Worm (Caenorhabditis elegans): ENCODE data around the gene sfxn-1.3.

Gene sfxn-1.3

DNA sequence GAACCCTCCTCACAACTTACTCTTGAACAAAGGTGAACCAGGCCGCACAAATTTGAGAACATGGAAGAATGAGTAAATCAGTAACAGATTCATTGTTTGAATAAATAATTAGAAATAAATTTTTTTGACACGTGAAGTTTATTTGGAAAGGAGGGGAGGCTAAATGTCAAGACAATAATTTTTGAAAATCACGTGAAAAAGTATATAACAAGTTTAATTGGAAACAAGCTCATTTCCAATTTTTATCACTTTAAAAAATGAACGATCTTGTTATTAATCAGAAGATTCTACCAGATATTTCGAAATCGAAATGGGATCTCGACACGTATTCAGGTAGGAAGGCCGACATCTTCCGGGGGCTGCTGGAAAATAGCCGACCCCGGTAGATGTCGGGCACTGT, at the start of gene sfxn-1.3, which contains the start of gene irld-57:
sfxn-1.3 (plus strand) TSS at position 232 of the 400 bp plus-strand sequence.
irld-57 (minus strand) TSS at position 101 of the 400 bp plus-strand sequence.
- TF ChIP-seq mab-5 (tag; optimal IDR thresholded peaks at IDR 0.05) (no peak), ztf-11 (tag; optimal IDR thresholded peaks at IDR 0.05) (no peak), elt-3 (tag; optimal IDR thresholded peaks at IDR 0.05) (no peak), Y55F3AM.14 (GFP tag; optimal IDR thresholded peaks at IDR 0.05) (no peak), ceh-16 (tag; optimal IDR thresholded peaks at IDR 0.05) (no peak), ztf-4 (tag; optimal IDR thresholded peaks at IDR 0.05) (no peak), nhr-11 (tag; optimal IDR thresholded peaks at IDR 0.05) (no peak), skn-1 (tag; optimal IDR thresholded peaks at IDR 0.05) (no peak), nhr-12 (tag; optimal IDR thresholded peaks at IDR 0.05) (no peak), nhr-129 (tag; optimal IDR thresholded peaks at IDR 0.05) (no peak), nhr-23 (tag; optimal IDR thresholded peaks at IDR 0.05) (no peak), nhr-6 (tag; optimal IDR thresholded peaks at IDR 0.05) (no peak), sma-9 (GFP tag; optimal IDR thresholded peaks at IDR 0.05) (no peak), sma-9 (tag; optimal IDR thresholded peaks at IDR 0.05) (no peak), lin-39 (tag; optimal IDR thresholded peaks at IDR 0.05) (no peak), peb-1 (tag; optimal IDR thresholded peaks at IDR 0.05) (no peak), sem-4 (tag; optimal IDR thresholded peaks at IDR 0.05) (no peak), F13H6.1 (tag; optimal IDR thresholded peaks at IDR 0.05) (no peak)

DNA sequence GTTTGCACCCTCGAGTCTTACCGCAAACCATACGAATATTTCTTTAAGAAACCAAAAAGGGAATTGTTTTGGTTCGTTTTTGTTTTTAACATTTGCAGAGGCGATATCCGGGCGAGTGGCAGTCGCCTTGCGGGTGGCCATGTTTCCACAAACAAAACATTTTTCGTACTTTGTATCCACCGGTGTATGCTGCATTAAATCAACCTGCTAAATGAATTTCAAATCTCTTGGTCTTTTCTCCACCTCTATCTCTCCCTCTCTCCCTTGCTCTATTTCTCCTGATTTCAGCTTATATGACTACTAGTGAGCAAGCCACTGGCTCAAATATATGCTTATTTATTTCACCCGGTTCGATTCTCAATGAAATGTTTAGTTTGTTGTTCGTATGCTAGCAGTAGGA, 49.4 kb upstream of the sfxn-1.3 start, which contains the start of gene nhr-52:
nhr-52 (plus strand) TSS at position 301 of the 400 bp plus-strand sequence.
- TF ChIP-seq mbf-1 (tag; optimal IDR thresholded peaks at IDR 0.05) (no peak), lin-13 (GFP tag; optimal IDR thresholded peaks at IDR 0.05) (no peak), ztf-11 (tag; optimal IDR thresholded peaks at IDR 0.05) (no peak), lin-11 (tag; optimal IDR thresholded peaks at IDR 0.05) (no peak), nhr-129 (tag; optimal IDR thresholded peaks at IDR 0.05) (no peak), fos-1 (tag; optimal IDR thresholded peaks at IDR 0.05) (no peak), alr-1 (tag; optimal IDR thresholded peaks at IDR 0.05) (no peak), nhr-11 (tag; optimal IDR thresholded peaks at IDR 0.05) (no peak), ceh-16 (tag; optimal IDR thresholded peaks at IDR 0.05) (no peak), gmeb-1 (tag; optimal IDR thresholded peaks at IDR 0.05) (no peak), sma-9 (GFP tag; optimal IDR thresholded peaks at IDR 0.05) (no peak), sma-9 (tag; optimal IDR thresholded peaks at IDR 0.05) (no peak), egl-27 (tag; optimal IDR thresholded peaks at IDR 0.05) (no peak), aly-2 (tag; optimal IDR thresholded peaks at IDR 0.05) (no peak)

DNA sequence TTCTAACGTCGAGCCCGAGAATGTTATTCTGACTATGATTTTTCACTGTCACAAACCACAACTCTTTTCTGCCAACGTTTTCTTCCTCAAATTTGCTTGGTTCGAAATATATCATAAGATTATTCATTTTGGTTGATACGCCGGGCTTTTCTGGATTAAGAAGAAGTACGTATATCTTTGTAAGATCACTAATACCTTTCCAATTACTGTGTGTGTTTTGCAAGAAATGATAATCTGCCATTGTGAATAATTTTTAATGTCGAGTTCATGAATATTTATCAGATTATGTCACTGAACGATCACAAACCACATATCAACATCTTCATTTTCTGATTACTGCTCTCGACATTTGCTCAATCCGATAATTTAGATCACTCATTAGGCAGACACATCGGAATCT, 41.0 kb upstream of the sfxn-1.3 start, which contains the start of gene nhr-196:
nhr-196 (plus strand) TSS at position 118 of the 400 bp plus-strand sequence.
- TF ChIP-seq unc-39 (tag; optimal IDR thresholded peaks at IDR 0.05) (no peak), snpc-4 (tag; optimal IDR thresholded peaks at IDR 0.05) (no peak), gmeb-1 (tag; optimal IDR thresholded peaks at IDR 0.05) (no peak), skn-1 (tag; optimal IDR thresholded peaks at IDR 0.05) (no peak), alr-1 (tag; optimal IDR thresholded peaks at IDR 0.05) (no peak), aly-2 (tag; optimal IDR thresholded peaks at IDR 0.05) (no peak), elt-1 (tag; optimal IDR thresholded peaks at IDR 0.05) (no peak), Y55F3AM.14 (GFP tag; optimal IDR thresholded peaks at IDR 0.05) (no peak), nhr-129 (tag; optimal IDR thresholded peaks at IDR 0.05) (no peak), elt-3 (tag; optimal IDR thresholded peaks at IDR 0.05) (no peak), dmd-4 (tag; optimal IDR thresholded peaks at IDR 0.05) (no peak), ama-1 (optimal IDR thresholded peaks at IDR 0.05) (no peak), F13H6.1 (tag; optimal IDR thresholded peaks at IDR 0.05) (no peak), ZK546.5 (tag; optimal IDR thresholded peaks at IDR 0.05) (no peak), lin-39 (tag; optimal IDR thresholded peaks at IDR 0.05) (no peak), lsy-2 (tag; optimal IDR thresholded peaks at IDR 0.05) (no peak), unc-55 (GFP tag; optimal IDR thresholded peaks at IDR 0.05) (no peak), peb-1 (tag; optimal IDR thresholded peaks at IDR 0.05) (no peak)

DNA sequence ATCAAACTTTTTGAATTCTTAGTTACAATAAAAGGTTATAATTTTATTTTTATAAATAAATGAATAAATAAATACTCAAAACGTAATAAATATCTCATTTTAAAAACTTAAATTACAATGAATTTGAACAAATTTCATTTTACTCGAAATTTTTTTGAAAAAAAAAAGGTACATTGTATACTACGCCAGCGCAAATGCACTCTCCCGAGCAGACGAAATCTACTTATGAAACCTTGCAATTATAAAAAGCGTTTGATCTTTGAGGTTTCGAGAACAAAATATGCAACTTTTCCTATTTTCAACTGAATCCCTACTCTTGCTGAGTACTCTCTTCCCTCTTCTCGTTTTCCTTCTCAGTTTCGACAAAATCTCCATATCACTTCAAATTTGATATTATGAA, 39.0 kb upstream of the sfxn-1.3 start, which contains the start of gene nhr-197:
nhr-197 (plus strand) TSS at position 301 of the 400 bp plus-strand sequence.
- TF ChIP-seq skn-1 (tag; optimal IDR thresholded peaks at IDR 0.05), result no peak
- TF ChIP-seq nhr-23 (tag; optimal IDR thresholded peaks at IDR 0.05), result no peak
- TF ChIP-seq gmeb-1 (tag; optimal IDR thresholded peaks at IDR 0.05), result no peak
- TF ChIP-seq sma-3 (GFP tag; optimal IDR thresholded peaks at IDR 0.05), result no peak
- no peak for TF ChIP-seq nhr-129 (tag; optimal IDR thresholded peaks at IDR 0.05)
- TF ChIP-seq unc-39 (tag; optimal IDR thresholded peaks at IDR 0.05), result no peak
- TF ChIP-seq unc-62 (GFP tag; optimal IDR thresholded peaks at IDR 0.05), result no peak
- no peak for TF ChIP-seq snpc-4 (tag; optimal IDR thresholded peaks at IDR 0.05)
- no peak for TF ChIP-seq elt-1 (tag; optimal IDR thresholded peaks at IDR 0.05)
- TF ChIP-seq R02D3.7 (tag; optimal IDR thresholded peaks at IDR 0.05), result no peak

Measured in whole organism, L2 larva.